Fruit fly (Drosophila melanogaster): Measurements from ENCODE around the gene CG5895.
A peak's percentile ranks its signal among the peaks of the same experiment; 100 is the strongest.

CG5895 gene

dm6 chr3L:16034224-16034623 lies 1.1 kb upstream of the CG5895 start, which contains the start of gene CG42538:
Gene CG42538, plus strand, starts transcription at chr3L:16034524.
- no peak for TF ChIP-seq Sox102F (GFP tag; optimal IDR thresholded peaks at IDR 0.05)
- TF ChIP-seq Ets96B (tag; optimal IDR thresholded peaks at IDR 0.05): no peak
- TF ChIP-seq Smox (GFP tag; optimal IDR thresholded peaks at IDR 0.05): no peak
- no peak for TF ChIP-seq achi (GFP tag; optimal IDR thresholded peaks at IDR 0.05)
- no peak for TF ChIP-seq svp (GFP tag)
- TF ChIP-seq Ets21C (GFP tag; optimal IDR thresholded peaks at IDR 0.05): no peak
- no peak for TF ChIP-seq dac (GFP tag; optimal IDR thresholded peaks at IDR 0.05)
- TF ChIP-seq vri (GFP tag; optimal IDR thresholded peaks at IDR 0.05): no peak
- TF ChIP-seq CG8319 (GFP tag; optimal IDR thresholded peaks at IDR 0.05): no peak
- TF ChIP-seq spab (GFP tag; optimal IDR thresholded peaks at IDR 0.05): no peak
- TF ChIP-seq CG8632 (GFP tag; optimal IDR thresholded peaks at IDR 0.05): no peak
- TF ChIP-seq dsx (GFP tag; optimal IDR thresholded peaks at IDR 0.05; ENCODE audit: poor library complexity, severe bottlenecking): no peak
- TF ChIP-seq Eip93F (GFP tag; optimal IDR thresholded peaks at IDR 0.05): no peak

- TF ChIP-seq Smox (GFP tag; optimal IDR thresholded peaks at IDR 0.05) (peak; percentile 78), spab (GFP tag; optimal IDR thresholded peaks at IDR 0.05) (peak; percentile 59), CG3919 (GFP tag; optimal IDR thresholded peaks at IDR 0.05) (peak; percentile 83), Sox14 (GFP tag; optimal IDR thresholded peaks at IDR 0.05) (peak; percentile 74), fkh (GFP tag; optimal IDR thresholded peaks at IDR 0.05) (peak; percentile 43), fd85E (GFP tag; optimal IDR thresholded peaks at IDR 0.05) (no peak), CG4318 (GFP tag; optimal IDR thresholded peaks at IDR 0.05) (peak; percentile 35), CG16779 (tag; optimal IDR thresholded peaks at IDR 0.05) (peak; percentile 55), cyc (GFP tag; optimal IDR thresholded peaks at IDR 0.05) (peak; percentile 67), Eip78C (GFP tag) (peak; percentile 94), CG1621 (tag; optimal IDR thresholded peaks at IDR 0.05) (peak; percentile 66), Sox102F (GFP tag; optimal IDR thresholded peaks at IDR 0.05) (peak; percentile 76), Ets21C (GFP tag; optimal IDR thresholded peaks at IDR 0.05) (peak; percentile 43), esn (GFP tag; optimal IDR thresholded peaks at IDR 0.05) (peak; percentile 78), CG32006 (GFP tag; optimal IDR thresholded peaks at IDR 0.05) (peak; percentile 75), Blimp-1 (GFP tag; optimal IDR thresholded peaks at IDR 0.05) (peak; percentile 37), CG10669 (GFP tag; optimal IDR thresholded peaks at IDR 0.05) (peak; percentile 68), topi (GFP tag; optimal IDR thresholded peaks at IDR 0.05) (peak; percentile 65), Gug (GFP tag; IDR thresholded peaks at IDR 0.05) (peak; percentile 73), vri (GFP tag; optimal IDR thresholded peaks at IDR 0.05) (no peak), CG11294 (GFP tag; IDR thresholded peaks at IDR 0.05) (peak; percentile 64), Hr39 (GFP tag; optimal IDR thresholded peaks at IDR 0.05) (peak; percentile 78), CG8119 (GFP tag; IDR thresholded peaks at IDR 0.05) (peak; percentile 82; the same call in 2 of the 3 replicates), Ets96B (tag; optimal IDR thresholded peaks at IDR 0.05) (peak; percentile 59), CG8632 (GFP tag; optimal IDR thresholded peaks at IDR 0.05) (peak; percentile 51), achi (GFP tag; optimal IDR thresholded peaks at IDR 0.05) (peak; percentile 70), Lpt (GFP tag; optimal IDR thresholded peaks at IDR 0.05) (peak; percentile 72), CG7368 (GFP tag; optimal IDR thresholded peaks at IDR 0.05) (peak; percentile 50), dac (GFP tag; optimal IDR thresholded peaks at IDR 0.05) (peak; percentile 9), Sox15 (GFP tag; optimal IDR thresholded peaks at IDR 0.05) (peak; percentile 43), CG11762 (GFP tag; optimal IDR thresholded peaks at IDR 0.05; ENCODE audit: insufficient read depth) (peak; percentile 53), CG6276 (GFP tag; optimal IDR thresholded peaks at IDR 0.05) (peak; percentile 76), svp (GFP tag) (peak; percentile 88), salr (GFP tag; optimal IDR thresholded peaks at IDR 0.05) (peak; percentile 17 to 50), acj6 (GFP tag; optimal IDR thresholded peaks at IDR 0.05) (peak; percentile 66), CG6163 (GFP tag; IDR thresholded peaks at IDR 0.05) (peak; percentile 85), CG31627 (GFP tag; optimal IDR thresholded peaks at IDR 0.05) (peak; percentile 73), CG6854 (GFP tag; optimal IDR thresholded peaks at IDR 0.05) (peak; percentile 42), Eip75B (GFP tag; optimal IDR thresholded peaks at IDR 0.05) (peak; percentile 84), CG15336 (GFP tag; IDR thresholded peaks at IDR 0.05) (peak; percentile 91), Eip93F (GFP tag; optimal IDR thresholded peaks at IDR 0.05) (no peak), CG9139 (GFP tag; optimal IDR thresholded peaks at IDR 0.05) (no peak), Hr4 (GFP tag; optimal IDR thresholded peaks at IDR 0.05) (peak; percentile 78), OdsH (GFP tag; optimal IDR thresholded peaks at IDR 0.05) (peak; percentile 70), CG6792 (GFP tag; optimal IDR thresholded peaks at IDR 0.05) (peak; percentile 53), CG3032 (tag; optimal IDR thresholded peaks at IDR 0.05) (peak; percentile 74)
Measured at dm6 chr3L:16037048-16037477, 1.8 kb downstream of the CG5895 start.
